Worm (Caenorhabditis elegans) whole organism, L1 larva: ENCODE data around the gene fbxl-2.

Source experiments
- C04F5.9 ChIP-seq: sonication (generic microtip); optimal IDR thresholded peaks from 2 replicates; lab custom pipeline; 2016; ENCODE audit warnings: missing genetic modification characterization, missing compliant biosample characterization
- C16A3.4 ChIP-seq: fragments of 150-350 bp; optimal IDR thresholded peaks from 2 replicates; lab custom pipeline; 2014; ENCODE audit warnings: missing biosample characterization, missing genetic modification characterization
- C34B4.2 ChIP-seq: sonication (generic microtip); optimal IDR thresholded peaks from 2 replicates; lab custom pipeline; 2017; ENCODE audit warnings: mild to moderate bottlenecking, missing genetic modification characterization, missing compliant biosample characterization
- F16B12.6 ChIP-seq: fragments of 150-350 bp; optimal IDR thresholded peaks from 2 replicates; lab custom pipeline; 2014; ENCODE audit warnings: missing biosample characterization, missing genetic modification characterization
- alr-1 ChIP-seq: fragments of 200-800 bp; sonication (Bioruptor generic); optimal IDR thresholded peaks from 2 replicates; lab custom pipeline; 2018; ENCODE audit warnings: borderline replicate concordance, mild to moderate bottlenecking, missing genetic modification characterization, missing compliant biosample characterization
- ceh-63 ChIP-seq: fragments of 200-800 bp; sonication (Bioruptor generic); optimal IDR thresholded peaks from 2 replicates; lab custom pipeline; 2018; ENCODE audit warnings: mild to moderate bottlenecking, missing genetic modification characterization, missing compliant biosample characterization
- ces-1 ChIP-seq: fragments of 150-350 bp; optimal IDR thresholded peaks from 2 replicates; lab custom pipeline; 2014; ENCODE audit warnings: missing biosample characterization, missing genetic modification reagents, missing genetic modification characterization
- dpl-1 ChIP-seq, 3 experiments: fragments of 150-350 bp in 2 of 3; sonication (generic microtip) in 1 of 3; optimal IDR thresholded peaks; 2 replicates each; lab custom pipeline; 2014 to 2017; ENCODE audit warnings: missing biosample characterization in 3 of 3, missing genetic modification characterization in 3 of 3, missing genetic modification reagents in 3 of 3
- dsc-1 ChIP-seq: sonication (generic microtip); optimal IDR thresholded peaks from 2 replicates; lab custom pipeline; 2016; ENCODE audit warnings: mild to moderate bottlenecking, missing genetic modification characterization, missing compliant biosample characterization
- efl-1 ChIP-seq, 4 experiments: fragments of 150-350 bp; optimal IDR thresholded peaks in 3 of 4; peaks in 1 of 4; 1 replicate in 1 of 4; 2 replicates in 3 of 4; lab custom pipeline; 2014; ENCODE audit warnings: missing biosample characterization in 2 of 4, missing genetic modification characterization in 2 of 4, missing genetic modification reagents in 2 of 4
- egl-27 ChIP-seq, 2 experiments: fragments of 150-350 bp in 1 of 2; sonication (generic microtip); optimal IDR thresholded peaks; 3 replicates each; lab custom pipeline; 2017 to 2018; ENCODE audit warnings: missing biosample characterization in 2 of 2, missing genetic modification characterization in 2 of 2, missing genetic modification reagents in 2 of 2
- elt-2 ChIP-seq: sonication (generic microtip); optimal IDR thresholded peaks from 2 replicates; lab custom pipeline; 2016; ENCODE audit warnings: missing genetic modification characterization, mild to moderate bottlenecking, inconsistent platforms, missing compliant biosample characterization, missing genetic modification reagents
- ets-5 ChIP-seq: fragments of 200-800 bp; sonication (Bioruptor generic); IDR thresholded peaks from 2 replicates; pipeline ENCODE4 v1.3.6; 2022; ENCODE audit warnings: missing genetic modification characterization, missing compliant biosample characterization
- fkh-10 ChIP-seq: sonication (generic microtip); optimal IDR thresholded peaks from 2 replicates; lab custom pipeline; 2017; ENCODE audit warnings: missing biosample characterization, missing genetic modification reagents, missing genetic modification characterization
- fkh-4 ChIP-seq: sonication (generic microtip); optimal IDR thresholded peaks from 2 replicates; lab custom pipeline; 2016; ENCODE audit warnings: missing compliant biosample characterization, missing genetic modification characterization, borderline replicate concordance
- fkh-8 ChIP-seq: sonication (generic microtip); optimal IDR thresholded peaks from 2 replicates; lab custom pipeline; 2016; ENCODE audit warnings: mild to moderate bottlenecking, missing genetic modification characterization, missing compliant biosample characterization
- fos-1 ChIP-seq: fragments of 150-350 bp; optimal IDR thresholded peaks from 2 replicates; lab custom pipeline; 2014; ENCODE audit warnings: missing biosample characterization, missing genetic modification characterization
- grh-1 ChIP-seq: fragments of 200-800 bp; sonication (Bioruptor generic); IDR thresholded peaks from 2 replicates; pipeline ENCODE4 v1.3.6; 2022; ENCODE audit warnings: missing genetic modification reagents, missing genetic modification characterization, missing compliant biosample characterization
- hpl-2 ChIP-seq: fragments of 150-350 bp; optimal IDR thresholded peaks from 2 replicates; lab custom pipeline; 2014; ENCODE audit warnings: missing biosample characterization, missing genetic modification reagents, missing genetic modification characterization
- irx-1 ChIP-seq: sonication (generic microtip); optimal IDR thresholded peaks from 2 replicates; lab custom pipeline; 2016; ENCODE audit warnings: missing genetic modification characterization, missing compliant biosample characterization
- isw-1 ChIP-seq: fragments of 200-800 bp; sonication (Bioruptor generic); IDR thresholded peaks from 2 replicates; pipeline ENCODE4 v1.3.6; 2022; ENCODE audit warnings: missing genetic modification characterization, missing compliant biosample characterization
- jun-1 ChIP-seq: fragments of 150-350 bp; optimal IDR thresholded peaks from 2 replicates; lab custom pipeline; 2014; ENCODE audit warnings: missing biosample characterization, missing genetic modification reagents, missing genetic modification characterization
- lin-13 ChIP-seq: fragments of 150-350 bp; optimal IDR thresholded peaks from 2 replicates; lab custom pipeline; 2014; ENCODE audit warnings: missing biosample characterization, missing genetic modification reagents, missing genetic modification characterization
- lin-14 ChIP-seq: fragments of 200-800 bp; sonication (Bioruptor generic); optimal IDR thresholded peaks from 2 replicates; lab custom pipeline; 2018; ENCODE audit warnings: mild to moderate bottlenecking, missing genetic modification characterization, moderate library complexity, missing compliant biosample characterization
- lin-15B ChIP-seq: fragments of 150-350 bp; sonication (generic microtip); optimal IDR thresholded peaks from 3 replicates; lab custom pipeline; 2014; ENCODE audit warnings: missing biosample characterization, missing genetic modification characterization
- lin-35 ChIP-seq, 2 experiments: fragments of 150-350 bp; optimal IDR thresholded peaks; 2 replicates each; lab custom pipeline; 2014; ENCODE audit warnings: missing biosample characterization in 2 of 2, missing genetic modification characterization in 2 of 2, missing genetic modification reagents in 2 of 2
- lir-3 ChIP-seq: sonication (generic microtip); optimal IDR thresholded peaks from 2 replicates; lab custom pipeline; 2016; ENCODE audit warnings: mild to moderate bottlenecking, missing genetic modification characterization, moderate library complexity, missing compliant biosample characterization; ENCODE audit not compliant: poor library complexity
- lsy-2 ChIP-seq, 2 experiments: fragments of 150-350 bp; optimal IDR thresholded peaks; 2 replicates each; lab custom pipeline; 2014; ENCODE audit warnings: missing biosample characterization in 2 of 2, missing genetic modification characterization in 2 of 2
- mep-1 ChIP-seq: fragments of 150-350 bp; optimal IDR thresholded peaks from 2 replicates; lab custom pipeline; 2014; ENCODE audit warnings: missing biosample characterization, missing genetic modification characterization
- nhr-11 ChIP-seq: fragments of 150-350 bp; optimal IDR thresholded peaks from 2 replicates; lab custom pipeline; 2014; ENCODE audit warnings: missing biosample characterization, missing genetic modification characterization
- nhr-12 ChIP-seq: sonication (generic microtip); optimal IDR thresholded peaks from 2 replicates; lab custom pipeline; 2017; ENCODE audit warnings: missing biosample characterization, missing genetic modification characterization
- nhr-19 ChIP-seq: fragments of 200-800 bp; sonication (Bioruptor generic); conservative IDR thresholded peaks from 2 replicates; pipeline ENCODE4 v1.3.6; 2022; ENCODE audit warnings: missing genetic modification characterization, missing compliant biosample characterization
- nhr-20 ChIP-seq: sonication (generic microtip); optimal IDR thresholded peaks from 2 replicates; lab custom pipeline; 2016; ENCODE audit warnings: mild to moderate bottlenecking, missing genetic modification characterization, missing compliant biosample characterization
- nhr-237 ChIP-seq: fragments of 150-350 bp; optimal IDR thresholded peaks from 2 replicates; lab custom pipeline; 2014; ENCODE audit warnings: missing biosample characterization, missing genetic modification characterization
- nhr-28 ChIP-seq: fragments of 150-350 bp; optimal IDR thresholded peaks from 2 replicates; lab custom pipeline; 2014; ENCODE audit warnings: missing biosample characterization, missing genetic modification characterization
- nhr-47 ChIP-seq: sonication (generic microtip); optimal IDR thresholded peaks from 2 replicates; lab custom pipeline; 2016; ENCODE audit warnings: mild to moderate bottlenecking, missing genetic modification characterization, moderate library complexity, missing compliant biosample characterization
- nhr-71 ChIP-seq: sonication (generic microtip); optimal IDR thresholded peaks from 2 replicates; lab custom pipeline; 2016; ENCODE audit warnings: mild to moderate bottlenecking, missing genetic modification characterization, moderate library complexity, missing compliant biosample characterization
- nhr-77 ChIP-seq: fragments of 150-350 bp; optimal IDR thresholded peaks from 2 replicates; lab custom pipeline; 2014; ENCODE audit warnings: missing biosample characterization, missing genetic modification characterization
- nhr-85 ChIP-seq: sonication (generic microtip); peaks from one replicate; lab custom pipeline; 2016; ENCODE audit warnings: missing genetic modification characterization, inconsistent platforms, missing compliant biosample characterization
- nhr-90 ChIP-seq: sonication (generic microtip); optimal IDR thresholded peaks from 2 replicates; lab custom pipeline; 2016; ENCODE audit warnings: mild to moderate bottlenecking, missing genetic modification characterization, missing compliant biosample characterization; ENCODE audit not compliant: poor library complexity
- rnt-1 ChIP-seq: sonication (generic microtip); optimal IDR thresholded peaks from 2 replicates; lab custom pipeline; 2016; ENCODE audit warnings: mild to moderate bottlenecking, missing genetic modification characterization, moderate library complexity, missing compliant biosample characterization
- skn-1 ChIP-seq: fragments of 150-350 bp; optimal IDR thresholded peaks from 2 replicates; lab custom pipeline; 2014; ENCODE audit warnings: missing biosample characterization, missing genetic modification characterization
- snu-23 ChIP-seq: sonication (generic microtip); optimal IDR thresholded peaks from 2 replicates; lab custom pipeline; 2016; ENCODE audit warnings: missing genetic modification characterization, missing compliant biosample characterization
- sup-37 ChIP-seq: fragments of 200-800 bp; sonication (Bioruptor generic); optimal IDR thresholded peaks from 2 replicates; lab custom pipeline; 2018; ENCODE audit warnings: mild to moderate bottlenecking, missing genetic modification characterization, missing compliant biosample characterization
- tlp-1 ChIP-seq: fragments of 150-350 bp; optimal IDR thresholded peaks from 2 replicates; lab custom pipeline; 2014; ENCODE audit warnings: missing biosample characterization, missing genetic modification characterization
- unc-130 ChIP-seq: fragments of 150-350 bp; optimal IDR thresholded peaks from 2 replicates; lab custom pipeline; 2017; ENCODE audit warnings: missing biosample characterization, missing genetic modification characterization, inconsistent platforms
- unc-30 ChIP-seq: sonication (generic microtip); optimal IDR thresholded peaks from 2 replicates; lab custom pipeline; 2017; ENCODE audit warnings: missing biosample characterization, missing genetic modification characterization
- unc-86 ChIP-seq: sonication (generic microtip); optimal IDR thresholded peaks from 2 replicates; lab custom pipeline; 2016; ENCODE audit warnings: missing genetic modification characterization, missing compliant biosample characterization
- unc-98 ChIP-seq: fragments of 200-800 bp; sonication (Bioruptor generic); IDR thresholded peaks from 2 replicates; pipeline ENCODE4 v1.3.6; 2022; ENCODE audit warnings: missing genetic modification characterization, missing compliant biosample characterization
- zag-1 ChIP-seq: fragments of 150-350 bp; optimal IDR thresholded peaks from 2 replicates; lab custom pipeline; 2014; ENCODE audit warnings: missing biosample characterization, missing genetic modification characterization
- ztf-11 ChIP-seq, 2 experiments: sonication (generic microtip); optimal IDR thresholded peaks; 2 replicates each; lab custom pipeline; 2016 to 2017; ENCODE audit warnings: missing genetic modification characterization in 2 of 2, missing biosample characterization in 1 of 2, missing compliant biosample characterization in 1 of 2
- ztf-4 ChIP-seq: fragments of 150-350 bp; optimal IDR thresholded peaks from 2 replicates; lab custom pipeline; 2014; ENCODE audit warnings: missing biosample characterization, missing genetic modification characterization

Gene fbxl-2

ce11 chrIII:4756983-4757382 is at the start of gene fbxl-2:
Gene fbxl-2 (plus strand): TSS chrIII:4757260.
- TF ChIP-seq C16A3.4 (tag; lab: Kevin White, UChicago) = peak; percentile 97
- no peak for TF ChIP-seq ets-5
- TF ChIP-seq nhr-12 = peak; percentile 3
- TF ChIP-seq C04F5.9 (tag; lab: Kevin White, UChicago) = peak; percentile 99
- peak; percentile 96 for TF ChIP-seq fkh-8
- peak; percentile 94 for TF ChIP-seq grh-1 (GFP tag; lab: Robert Waterston, UW)
- peak; percentile 95 for TF ChIP-seq nhr-20 (tag; lab: Kevin White, UChicago)
- TF ChIP-seq dpl-1 (GFP tag; optimal IDR thresholded peaks at IDR 0.05; lab: Kevin White, UChicago) = peak; percentile 99 to 100 (median 100)
- peak; percentile 95 for TF ChIP-seq unc-130 (tag; lab: Kevin White, UChicago)
- peak; percentile 87 for TF ChIP-seq fos-1 (tag; lab: Kevin White, UChicago)
- TF ChIP-seq elt-2 (tag; lab: Kevin White, UChicago) = peak; percentile 87
- TF ChIP-seq zag-1 = no peak
- peak; percentile 93 for TF ChIP-seq irx-1 (tag; lab: Kevin White, UChicago)
- TF ChIP-seq nhr-90 (tag; lab: Kevin White, UChicago) = peak; percentile 95
- TF ChIP-seq nhr-47 (tag; lab: Kevin White, UChicago) = peak; percentile 98
- no peak for TF ChIP-seq alr-1
- TF ChIP-seq unc-98 (GFP tag; lab: Robert Waterston, UW) = peak; percentile 73
- TF ChIP-seq ztf-11 (tag; optimal IDR thresholded peaks at IDR 0.05; lab: Kevin White, UChicago) = peak in 1 of 2 experiments; percentile 88
- TF ChIP-seq lir-3 (tag; lab: Kevin White, UChicago) = peak; percentile 82
- peak; percentile 30 for TF ChIP-seq hpl-2 (GFP tag; lab: Kevin White, UChicago)
- peak; percentile 98 for TF ChIP-seq nhr-19 (GFP tag; lab: Robert Waterston, UW)
- peak; percentile 91 for TF ChIP-seq ztf-4 (tag; lab: Kevin White, UChicago)
- peak; percentile 79 for TF ChIP-seq F16B12.6
- no peak for TF ChIP-seq tlp-1 (tag; lab: Kevin White, UChicago)
- peak; percentile 80 for TF ChIP-seq fkh-10 (GFP tag; lab: Kevin White, UChicago)
- no peak for TF ChIP-seq egl-27 (tag; optimal IDR thresholded peaks at IDR 0.05; lab: Kevin White, UChicago)
- peak; percentile 99 to 100 for TF ChIP-seq lin-35 (GFP tag; optimal IDR thresholded peaks at IDR 0.05; lab: Kevin White, UChicago)
- TF ChIP-seq nhr-85 (tag; lab: Kevin White, UChicago) = peak; percentile 97
- TF ChIP-seq snu-23 (GFP tag; lab: Kevin White, UChicago) = peak; percentile 98
- peak; percentile 95 for TF ChIP-seq dsc-1
- peak; percentile 98 for TF ChIP-seq lin-15B (tag; lab: Kevin White, UChicago)
- TF ChIP-seq lsy-2 (tag; optimal IDR thresholded peaks at IDR 0.05; lab: Kevin White, UChicago) = peak; percentile 97
- no peak for TF ChIP-seq ces-1 (GFP tag; lab: Kevin White, UChicago)
- TF ChIP-seq C34B4.2 (tag; lab: Kevin White, UChicago) = peak; percentile 80
- peak; percentile 96 for TF ChIP-seq lin-13 (GFP tag; lab: Kevin White, UChicago)
- peak; percentile 94 for TF ChIP-seq lin-14
- peak; percentile 92 for TF ChIP-seq sup-37
- peak; percentile 90 for TF ChIP-seq nhr-237 (tag; lab: Kevin White, UChicago)
- TF ChIP-seq ceh-63 (GFP tag; lab: Kevin White, UChicago) = peak; percentile 44
- TF ChIP-seq skn-1 (tag; lab: Kevin White, UChicago) = peak; percentile 96
- peak; percentile 99 for TF ChIP-seq rnt-1 (tag; lab: Kevin White, UChicago)
- TF ChIP-seq nhr-71 (tag; lab: Kevin White, UChicago) = peak; percentile 98
- peak; percentile 85 for TF ChIP-seq nhr-11 (tag; lab: Kevin White, UChicago)
- TF ChIP-seq unc-30 (tag; lab: Kevin White, UChicago) = no peak
- peak; percentile 95 for TF ChIP-seq jun-1
- peak; percentile 94 for TF ChIP-seq nhr-77
- peak; percentile 73 for TF ChIP-seq fkh-4
- TF ChIP-seq mep-1 = peak; percentile 97
- peak; percentile 94 for TF ChIP-seq unc-86 (tag; lab: Kevin White, UChicago)
- peak; percentile 97 for TF ChIP-seq isw-1
- peak; percentile 92 to 100 for TF ChIP-seq efl-1 (optimal IDR thresholded peaks at IDR 0.05; lab: Kevin White, UChicago)
- peak; percentile 99 to 100 for TF ChIP-seq efl-1 (GFP tag; optimal IDR thresholded peaks at IDR 0.05 in 1 of 2; lab: Kevin White, UChicago)
- TF ChIP-seq nhr-28 (tag; lab: Kevin White, UChicago) = no peak
